Worm (Caenorhabditis elegans) whole organism, L4/young adult: ENCODE data around the gene cbp-3.

Experiments used
- dao-5 ChIP-seq: sonication (generic microtip); optimal IDR thresholded peaks from 2 replicates; lab custom pipeline; 2016; ENCODE audit warnings: missing genotype, missing genetic modification characterization, moderate library complexity, missing compliant biosample characterization
- him-1 ChIP-seq: sonication (generic microtip); optimal IDR thresholded peaks from 2 replicates; lab custom pipeline; 2016; ENCODE audit warnings: missing genotype, missing genetic modification reagents, missing genetic modification characterization, missing compliant biosample characterization

- TF ChIP-seq him-1 (tag; lab: Kevin White, UChicago) (no peak), dao-5 (tag; lab: Kevin White, UChicago) (no peak)
Measured at ce11 chrIII:9941020-9941674, 27.4 kb downstream of the cbp-3 start, which contains the start of the genes K03H1.9 and K03H1.12.
